Fruit fly (Drosophila melanogaster): Measurements from ENCODE around the gene pzg.

Gene pzg

DNA sequence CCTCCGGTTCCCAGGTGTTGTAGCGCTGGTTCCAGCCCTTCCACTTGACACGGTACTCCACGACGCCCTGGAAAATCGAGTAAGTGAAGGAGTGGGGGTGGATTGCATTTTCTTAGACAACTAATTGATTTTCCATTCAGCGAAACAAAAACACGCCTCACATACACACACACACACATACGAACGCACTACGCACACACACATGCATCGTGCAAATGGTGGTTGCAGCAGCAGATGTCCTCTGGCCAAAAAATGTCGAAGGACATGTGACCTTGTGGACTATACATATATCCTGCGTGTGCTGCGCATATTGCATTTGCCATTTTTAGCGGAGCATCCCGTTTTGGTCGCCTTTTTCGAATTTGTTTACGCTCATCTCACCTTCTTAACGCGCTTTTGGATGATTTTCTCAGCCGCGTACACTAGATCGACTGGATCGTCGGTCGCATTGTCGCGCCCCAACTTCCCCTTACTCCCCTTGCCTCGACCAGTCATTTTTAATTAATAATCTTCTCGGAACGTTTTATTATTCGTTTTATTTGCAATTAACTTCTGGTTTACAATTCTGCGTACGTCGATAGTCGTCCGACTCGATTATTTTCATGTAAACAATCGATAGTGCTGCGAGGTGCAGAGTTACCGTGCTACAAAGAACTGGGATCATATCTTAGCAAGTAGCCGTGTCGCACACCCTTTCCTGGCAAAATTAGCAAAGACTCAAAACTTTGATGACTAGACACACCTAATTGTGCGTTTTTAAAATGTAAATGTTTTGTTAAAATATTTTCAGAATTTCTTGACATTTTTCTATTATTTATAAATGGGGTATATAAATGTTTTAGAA is 31.7 kb downstream of the pzg start, which contains the start of gene Pc (continued):
- TF ChIP-seq Usf (GFP tag; optimal IDR thresholded peaks at IDR 0.05) (no peak), otp (GFP tag; IDR thresholded peaks at IDR 0.05) (no peak), ab (GFP tag; optimal IDR thresholded peaks at IDR 0.05) (no peak), PHDP (tag; optimal IDR thresholded peaks at IDR 0.05) (no peak), CG1792 (GFP tag; optimal IDR thresholded peaks at IDR 0.05) (no peak), CG7271 (tag; optimal IDR thresholded peaks at IDR 0.05) (no peak), D19A (tag; optimal IDR thresholded peaks at IDR 0.05) (peak; percentile 18), HLHmδ (GFP tag; optimal IDR thresholded peaks at IDR 0.05) (no peak), CG9817 (tag; optimal IDR thresholded peaks at IDR 0.05) (peak; percentile 23), wdn (GFP tag; IDR thresholded peaks at IDR 0.05) (peak; percentile 26; the same call in 1 of the 2 replicates), sc (optimal IDR thresholded peaks at IDR 0.05) (no peak), sc (GFP tag; optimal IDR thresholded peaks at IDR 0.05) (no peak), CG11456 (GFP tag; IDR thresholded peaks at IDR 0.05) (no peak), B-H2 (GFP tag; optimal IDR thresholded peaks at IDR 0.05) (peak; percentile 22), CHES-1-like (GFP tag; optimal IDR thresholded peaks at IDR 0.05) (peak; percentile 66), tap (tag; optimal IDR thresholded peaks at IDR 0.05) (no peak), tx (GFP tag; optimal IDR thresholded peaks at IDR 0.05) (no peak), pzg (GFP tag; optimal IDR thresholded peaks at IDR 0.05) (peak; percentile 98), BEAF-32 (GFP tag; optimal IDR thresholded peaks at IDR 0.05) (peak; percentile 92), CG9609 (GFP tag; optimal IDR thresholded peaks at IDR 0.05) (peak; percentile 4), chinmo (GFP tag; IDR thresholded peaks at IDR 0.05; ENCODE audit: partially characterized antibody) (peak; percentile 77; the same call in 1 of the 4 replicates), Med (GFP tag) (peak; percentile 88), CG12769 (tag; optimal IDR thresholded peaks at IDR 0.05) (peak; percentile 35), p53 (GFP tag; optimal IDR thresholded peaks at IDR 0.05) (peak; percentile 59), CG3065 (GFP tag; optimal IDR thresholded peaks at IDR 0.05) (no peak), pros (GFP tag; optimal IDR thresholded peaks at IDR 0.05) (peak; percentile 60), ERR (GFP tag; optimal IDR thresholded peaks at IDR 0.05) (no peak), gfzf (GFP tag; optimal IDR thresholded peaks at IDR 0.05) (peak; percentile 86), tup (GFP tag; optimal IDR thresholded peaks at IDR 0.05) (no peak), sens-2 (GFP tag; IDR thresholded peaks at IDR 0.05) (no peak), CG10267 (tag; optimal IDR thresholded peaks at IDR 0.05) (peak; percentile 61), grn (GFP tag; optimal IDR thresholded peaks at IDR 0.05) (no peak), CG10209 (GFP tag; optimal IDR thresholded peaks at IDR 0.05) (no peak), Side (GFP tag; optimal IDR thresholded peaks at IDR 0.05) (no peak), CG5180 (GFP tag; optimal IDR thresholded peaks at IDR 0.05) (no peak), ftz-f1 (GFP tag; optimal IDR thresholded peaks at IDR 0.05) (peak; percentile 25), CG15601 (tag; optimal IDR thresholded peaks at IDR 0.05) (peak; percentile 32), CG10543 (GFP tag; optimal IDR thresholded peaks at IDR 0.05) (no peak), GATAe (GFP tag; conservative IDR thresholded peaks at IDR 0.05) (no peak), inv (GFP tag; IDR thresholded peaks at IDR 0.05; ENCODE audit: partially characterized antibody) (peak; percentile 83), CG30020 (tag; optimal IDR thresholded peaks at IDR 0.05) (peak; percentile 82), grau (tag; optimal IDR thresholded peaks at IDR 0.05) (peak; percentile 17), bbx (GFP tag; IDR thresholded peaks at IDR 0.05; ENCODE audit: partially characterized antibody) (peak; percentile 88), Max (GFP tag; optimal IDR thresholded peaks at IDR 0.05) (peak; percentile 30), Lhr (GFP tag; optimal IDR thresholded peaks at IDR 0.05) (peak; percentile 91), Trl (optimal IDR thresholded peaks at IDR 0.05) (no peak), Trl (GFP tag; optimal IDR thresholded peaks at IDR 0.05) (peak; percentile 13), E2f1 (GFP tag; IDR thresholded peaks at IDR 0.05) (no peak), CrebB (tag; optimal IDR thresholded peaks at IDR 0.05) (no peak)

All from whole organism, embryonic.